Fruit fly (Drosophila melanogaster) whole organism, prepupa: ENCODE measurements around the gene Abl.

ENCODE experiments used
- Blimp-1 ChIP-seq: fragments of 200-800 bp; sonication (Bioruptor generic); optimal IDR thresholded peaks from 3 replicates; lab custom pipeline; 2017; ENCODE audit warnings: missing biosample characterization, missing genetic modification characterization, mild to moderate bottlenecking, moderate library complexity, missing genetic modification reagents
- CG11294 ChIP-seq: fragments of 200-800 bp; sonication (Bioruptor generic); IDR thresholded peaks from 2 replicates; pipeline ENCODE4 v1.3.6; 2022; ENCODE audit warnings: missing biosample characterization, missing genetic modification characterization
- CG11902 ChIP-seq: fragments of 200-800 bp; sonication (Bioruptor generic); optimal IDR thresholded peaks from 3 replicates; lab custom pipeline; 2016; ENCODE audit warnings: missing biosample characterization, missing genetic modification characterization
- CG16779 ChIP-seq: fragments of 200-800 bp; sonication (Bioruptor generic); optimal IDR thresholded peaks from 3 replicates; lab custom pipeline; 2017; ENCODE audit warnings: missing biosample characterization, mild to moderate bottlenecking, missing genetic modification characterization
- CG31627 ChIP-seq: fragments of 200-800 bp; sonication (Bioruptor generic); optimal IDR thresholded peaks from 3 replicates; lab custom pipeline; 2016; ENCODE audit warnings: missing biosample characterization, missing genetic modification characterization
- CG32006 ChIP-seq: fragments of 200-800 bp; sonication (Bioruptor generic); optimal IDR thresholded peaks from 3 replicates; lab custom pipeline; 2017; ENCODE audit warnings: missing biosample characterization, mild to moderate bottlenecking, missing genetic modification characterization
- CG4318 ChIP-seq: fragments of 200-800 bp; sonication (Bioruptor generic); optimal IDR thresholded peaks from 3 replicates; lab custom pipeline; 2017; ENCODE audit warnings: missing biosample characterization, mild to moderate bottlenecking, missing genetic modification characterization
- CG6163 ChIP-seq: fragments of 200-800 bp; sonication (Bioruptor generic); IDR thresholded peaks from 3 replicates; pipeline ENCODE4 v1.3.6; 2022; ENCODE audit warnings: missing biosample characterization, missing genetic modification characterization
- CG6276 ChIP-seq: fragments of 200-800 bp; sonication (Bioruptor generic); optimal IDR thresholded peaks from 2 replicates; lab custom pipeline; 2017; ENCODE audit warnings: missing biosample characterization, mild to moderate bottlenecking, missing genetic modification characterization
- CG6808 ChIP-seq: fragments of 200-800 bp; sonication (Bioruptor generic); optimal IDR thresholded peaks from 3 replicates; lab custom pipeline; 2017; ENCODE audit warnings: missing biosample characterization, missing genetic modification characterization, mild to moderate bottlenecking, moderate library complexity, missing genetic modification reagents
- CG6854 ChIP-seq: fragments of 200-800 bp; sonication (Bioruptor generic); optimal IDR thresholded peaks from 2 replicates; lab custom pipeline; 2017; ENCODE audit warnings: missing biosample characterization, mild to moderate bottlenecking, missing genetic modification characterization
- CG7368 ChIP-seq: fragments of 200-800 bp; sonication (Bioruptor generic); optimal IDR thresholded peaks from 3 replicates; lab custom pipeline; 2016; ENCODE audit warnings: missing biosample characterization, missing genetic modification characterization
- CG8119 ChIP-seq: fragments of 200-800 bp; sonication (Bioruptor generic); IDR thresholded peaks from 3 replicates; pipeline ENCODE4 v1.3.6; 2022; ENCODE audit warnings: missing biosample characterization, missing genetic modification characterization
- CG8319 ChIP-seq: fragments of 200-800 bp; sonication (Bioruptor generic); optimal IDR thresholded peaks from 3 replicates; lab custom pipeline; 2016; ENCODE audit warnings: missing biosample characterization, missing genetic modification characterization
- CG8632 ChIP-seq: fragments of 200-800 bp; sonication (Bioruptor generic); optimal IDR thresholded peaks from 3 replicates; lab custom pipeline; 2016; ENCODE audit warnings: missing biosample characterization, missing genetic modification characterization
- CG9139 ChIP-seq: fragments of 200-800 bp; sonication (Bioruptor generic); optimal IDR thresholded peaks from 3 replicates; lab custom pipeline; 2017; ENCODE audit warnings: missing biosample characterization, mild to moderate bottlenecking, missing genetic modification characterization
- Eip78C ChIP-seq: fragments of 200-800 bp; sonication (Bioruptor generic); peaks from one replicate; lab custom pipeline; 2016; ENCODE audit warnings: missing biosample characterization, missing genetic modification characterization
- Eip93F ChIP-seq: fragments of 200-800 bp; sonication (Bioruptor generic); optimal IDR thresholded peaks from 2 replicates; lab custom pipeline; 2016; ENCODE audit warnings: missing biosample characterization, mild to moderate bottlenecking, missing genetic modification characterization
- Ets96B ChIP-seq: fragments of 200-800 bp; optimal IDR thresholded peaks from 2 replicates; lab custom pipeline; 2019; ENCODE audit warnings: missing biosample characterization, mild to moderate bottlenecking, missing genetic modification characterization, moderate library complexity
- Hr38 ChIP-seq: sonication (Bioruptor generic); optimal IDR thresholded peaks from 2 replicates; lab custom pipeline; 2016; ENCODE audit warnings: missing biosample characterization, missing genetic modification characterization
- Lpt ChIP-seq: fragments of 200-800 bp; sonication (Bioruptor generic); optimal IDR thresholded peaks from 3 replicates; lab custom pipeline; 2016; ENCODE audit warnings: missing biosample characterization, missing genetic modification characterization
- Met ChIP-seq: fragments of 200-800 bp; sonication (Bioruptor generic); optimal IDR thresholded peaks from 3 replicates; lab custom pipeline; 2016; ENCODE audit warnings: missing biosample characterization, missing genetic modification characterization
- OdsH ChIP-seq: fragments of 200-800 bp; sonication (Bioruptor generic); optimal IDR thresholded peaks from 3 replicates; lab custom pipeline; 2016; ENCODE audit warnings: missing biosample characterization, missing genetic modification characterization
- Smox ChIP-seq: fragments of 200-800 bp; sonication (Bioruptor generic); optimal IDR thresholded peaks from 3 replicates; lab custom pipeline; 2016; ENCODE audit warnings: missing biosample characterization, missing genetic modification characterization
- Sox102F ChIP-seq: fragments of 200-800 bp; sonication (Bioruptor generic); optimal IDR thresholded peaks from 2 replicates; lab custom pipeline; 2016; ENCODE audit warnings: missing biosample characterization, mild to moderate bottlenecking, missing genetic modification characterization
- Sox15 ChIP-seq: fragments of 200-800 bp; sonication (Bioruptor generic); optimal IDR thresholded peaks from 3 replicates; lab custom pipeline; 2016; ENCODE audit warnings: missing biosample characterization, missing genetic modification characterization
- achi ChIP-seq: fragments of 200-800 bp; sonication (Bioruptor generic); optimal IDR thresholded peaks from 3 replicates; lab custom pipeline; 2016; ENCODE audit warnings: missing biosample characterization, missing genetic modification characterization
- eg ChIP-seq: fragments of 200-800 bp; sonication (Bioruptor generic); IDR thresholded peaks from 3 replicates; pipeline ENCODE4 v1.3.6; 2022; ENCODE audit warnings: missing biosample characterization, missing genetic modification characterization
- esn ChIP-seq: fragments of 200-800 bp; sonication (Bioruptor generic); optimal IDR thresholded peaks from 2 replicates; lab custom pipeline; 2016; ENCODE audit warnings: missing biosample characterization, mild to moderate bottlenecking, missing genetic modification characterization, moderate library complexity
- fd59A ChIP-seq: fragments of 200-800 bp; sonication (Bioruptor generic); optimal IDR thresholded peaks from 2 replicates; lab custom pipeline; 2017; ENCODE audit warnings: missing biosample characterization, mild to moderate bottlenecking, missing genetic modification characterization, missing genetic modification reagents
- net ChIP-seq: fragments of 200-800 bp; sonication (Bioruptor generic); optimal IDR thresholded peaks from 3 replicates; lab custom pipeline; 2016; ENCODE audit warnings: missing biosample characterization, missing genetic modification characterization
- pdm3 ChIP-seq: fragments of 200-800 bp; sonication (Bioruptor generic); optimal IDR thresholded peaks from 3 replicates; lab custom pipeline; 2016; ENCODE audit warnings: missing biosample characterization, missing genetic modification characterization
- salr ChIP-seq, 2 experiments: fragments of 200-800 bp; sonication (Bioruptor generic); optimal IDR thresholded peaks; 3 replicates each; lab custom pipeline; 2016 to 2018; ENCODE audit warnings: missing biosample characterization in 2 of 2, missing genetic modification characterization in 2 of 2, mild to moderate bottlenecking in 1 of 2
- ss ChIP-seq, 2 experiments: fragments of 200-800 bp; sonication (Bioruptor generic); optimal IDR thresholded peaks; 2 replicates in 1 of 2; 3 replicates in 1 of 2; lab custom pipeline; 2017 to 2018; ENCODE audit warnings: mild to moderate bottlenecking in 2 of 2, missing biosample characterization in 2 of 2, missing genetic modification characterization in 2 of 2, moderate library complexity in 1 of 2
- svp ChIP-seq: fragments of 200-800 bp; sonication (Bioruptor generic); peaks from one replicate; lab custom pipeline; 2016; ENCODE audit warnings: missing biosample characterization, missing genetic modification characterization
- topi ChIP-seq: fragments of 200-800 bp; sonication (Bioruptor generic); optimal IDR thresholded peaks from 3 replicates; lab custom pipeline; 2016; ENCODE audit warnings: missing biosample characterization, missing genetic modification characterization
- vri ChIP-seq: fragments of 200-800 bp; sonication (Bioruptor generic); optimal IDR thresholded peaks from 3 replicates; lab custom pipeline; 2016; ENCODE audit warnings: missing biosample characterization, mild to moderate bottlenecking, missing genetic modification characterization

The Abl gene

DNA sequence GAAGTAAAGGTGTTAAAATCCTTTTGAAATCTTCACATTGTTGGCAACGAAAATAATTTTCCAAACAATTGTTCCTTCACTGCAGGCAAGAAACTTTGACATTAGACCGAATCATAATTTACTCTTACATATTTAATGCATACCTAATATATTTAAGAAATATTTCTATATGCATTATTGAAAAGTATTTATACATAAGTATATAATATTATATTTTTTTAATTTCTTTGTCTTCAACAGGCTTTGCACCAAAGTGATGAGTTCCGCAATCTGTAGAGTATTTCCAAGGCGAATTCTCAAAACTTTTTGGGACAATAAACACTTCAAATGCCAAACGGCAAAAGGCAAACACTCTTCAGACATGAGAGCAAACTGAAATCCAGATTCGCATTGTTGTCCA lies 49.4 kb upstream of the Abl start (continued):
- TF ChIP-seq CG7368 (GFP tag; lab: Kevin White, UChicago) (no peak), CG8119 (GFP tag; lab: Robert Waterston, UW) (peak; percentile 62), Smox (GFP tag; lab: Kevin White, UChicago) (peak; percentile 9), svp (GFP tag; lab: Kevin White, UChicago) (no peak), Sox15 (GFP tag; lab: Kevin White, UChicago) (no peak), net (GFP tag; lab: Kevin White, UChicago) (no peak), Hr38 (GFP tag; lab: Kevin White, UChicago) (no peak), OdsH (peak; percentile 27), fd59A (GFP tag; lab: Kevin White, UChicago) (no peak), vri (no peak), achi (GFP tag; lab: Kevin White, UChicago) (peak; percentile 39)

dm6 chr3L:16695076-16695847 lies 47.6 kb upstream of the Abl start:
- TF ChIP-seq CG6276 (GFP tag; lab: Kevin White, UChicago) (peak; percentile 14), eg (GFP tag; lab: Robert Waterston, UW) (0 out of 3 replicates have a peak, but pooled peaks have one; percentile 16), Eip93F (GFP tag; lab: Kevin White, UChicago) (no peak), fd59A (GFP tag; lab: Kevin White, UChicago) (no peak), achi (GFP tag; lab: Kevin White, UChicago) (no peak), Ets96B (tag; lab: Kevin White, UChicago) (no peak), CG8119 (GFP tag; lab: Robert Waterston, UW) (peak; percentile 39; the same call in 1 of the 3 replicates), OdsH (no peak)

DNA sequence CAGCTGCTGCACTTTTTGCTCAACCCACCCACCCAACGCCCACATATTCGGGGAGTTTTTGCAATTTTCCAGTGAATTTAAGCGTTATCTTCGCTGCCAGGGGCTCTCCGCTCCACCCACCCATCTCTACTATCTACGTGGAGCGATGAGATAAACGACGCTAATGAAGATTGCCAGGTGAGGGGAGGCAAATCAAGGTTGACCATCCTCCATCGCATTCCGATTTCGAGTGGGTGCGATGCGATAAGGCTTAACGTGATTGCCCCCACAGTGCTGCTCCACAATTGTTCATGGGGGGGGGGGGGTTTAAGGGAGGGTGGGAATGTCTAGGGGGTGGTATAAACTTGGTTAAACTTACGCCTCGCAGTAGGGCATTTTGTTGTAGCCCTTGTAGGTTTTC lies 46.2 kb upstream of the Abl start:
- TF ChIP-seq salr (GFP tag; optimal IDR thresholded peaks at IDR 0.05; lab: Kevin White, UChicago) = no peak
- no peak for TF ChIP-seq CG11294 (GFP tag; lab: Robert Waterston, UW)
- TF ChIP-seq Eip93F (GFP tag; lab: Kevin White, UChicago) = peak; percentile 11
- TF ChIP-seq CG8319 = no peak
- no peak for TF ChIP-seq CG8632 (GFP tag; lab: Kevin White, UChicago)
- peak; percentile 51 for TF ChIP-seq vri
- TF ChIP-seq Sox15 (GFP tag; lab: Kevin White, UChicago) = no peak

DNA sequence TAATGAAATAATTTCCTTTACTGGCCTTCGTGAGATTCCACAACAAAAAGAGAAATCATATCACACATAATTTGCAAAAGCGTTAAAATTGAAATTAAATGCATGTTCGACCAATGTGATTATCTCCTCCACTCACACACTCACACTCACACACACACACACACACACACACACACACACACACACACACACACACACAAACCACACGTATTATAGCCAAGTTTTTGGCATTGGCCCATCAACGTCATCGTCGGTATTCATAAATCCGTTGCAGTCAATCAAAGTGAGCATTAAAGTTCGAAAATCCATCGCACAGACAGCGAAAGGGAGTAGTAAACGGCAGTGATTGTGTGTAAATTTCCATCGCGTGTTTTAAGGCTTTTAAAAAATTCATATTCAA lies 42.4 kb upstream of the Abl start:
- TF ChIP-seq esn (GFP tag; lab: Kevin White, UChicago) = no peak
- TF ChIP-seq CG6808 (GFP tag; lab: Kevin White, UChicago) = no peak
- TF ChIP-seq Blimp-1 (GFP tag; lab: Kevin White, UChicago) = no peak
- no peak for TF ChIP-seq Sox102F (GFP tag; lab: Kevin White, UChicago)
- TF ChIP-seq topi (GFP tag; lab: Kevin White, UChicago) = no peak
- no peak for TF ChIP-seq Eip78C
- TF ChIP-seq svp (GFP tag; lab: Kevin White, UChicago) = no peak
- TF ChIP-seq Eip93F (GFP tag; lab: Kevin White, UChicago) = no peak
- TF ChIP-seq net (GFP tag; lab: Kevin White, UChicago) = no peak
- TF ChIP-seq ss (GFP tag; optimal IDR thresholded peaks at IDR 0.05; lab: Kevin White, UChicago) = no peak

DNA sequence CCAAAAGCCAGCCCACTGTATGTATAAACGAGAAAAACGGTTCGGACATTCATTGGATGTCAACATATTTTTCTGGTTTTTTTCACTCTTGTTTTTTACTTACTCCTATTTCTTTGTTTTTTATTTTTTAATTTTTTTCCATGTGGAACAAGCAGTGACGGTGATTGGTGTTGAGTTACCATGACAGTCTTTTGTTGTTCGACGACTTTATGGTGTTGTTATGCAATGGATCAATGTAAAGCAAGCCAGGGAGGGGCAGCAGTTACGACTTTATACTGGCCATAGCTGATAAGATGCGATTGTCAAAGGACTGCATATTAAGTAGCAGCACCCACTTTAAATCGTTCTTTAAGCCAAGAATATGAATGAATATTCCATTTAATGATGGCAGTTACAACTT lies 41.8 kb upstream of the Abl start:
- no peak for TF ChIP-seq CG6163 (GFP tag; lab: Robert Waterston, UW)
- no peak for TF ChIP-seq CG7368 (GFP tag; lab: Kevin White, UChicago)
- TF ChIP-seq Smox (GFP tag; lab: Kevin White, UChicago) = no peak
- peak; percentile 19 for TF ChIP-seq CG6276 (GFP tag; lab: Kevin White, UChicago)
- TF ChIP-seq OdsH = no peak
- peak; percentile 26 for TF ChIP-seq Eip78C
- peak; percentile 4 to 57 for TF ChIP-seq ss (GFP tag; optimal IDR thresholded peaks at IDR 0.05; lab: Kevin White, UChicago)
- TF ChIP-seq CG8119 (GFP tag; lab: Robert Waterston, UW) = no peak

dm6 chr3L:16683007-16683406 lies 35.3 kb upstream of the Abl start:
- peak; percentile 35 for TF ChIP-seq Eip78C
- TF ChIP-seq Met (GFP tag; lab: Kevin White, UChicago) = no peak
- TF ChIP-seq achi (GFP tag; lab: Kevin White, UChicago) = peak; percentile 34
- peak; percentile 70 for TF ChIP-seq CG32006 (GFP tag; lab: Kevin White, UChicago)
- no peak for TF ChIP-seq CG6854 (GFP tag; lab: Kevin White, UChicago)
- TF ChIP-seq CG16779 = no peak
- TF ChIP-seq CG11902 (GFP tag; lab: Kevin White, UChicago) = no peak
- peak; percentile 40; the same call in 1 of the 3 replicates for TF ChIP-seq CG8119 (GFP tag; lab: Robert Waterston, UW)
- peak; percentile 26 for TF ChIP-seq pdm3
- TF ChIP-seq CG31627 (GFP tag; lab: Kevin White, UChicago) = no peak
- peak; percentile 9 for TF ChIP-seq Lpt (GFP tag; lab: Kevin White, UChicago)
- TF ChIP-seq Ets96B (tag; lab: Kevin White, UChicago) = no peak
- no peak for TF ChIP-seq svp (GFP tag; lab: Kevin White, UChicago)
- TF ChIP-seq CG4318 (GFP tag; lab: Kevin White, UChicago) = peak; percentile 17
- no peak for TF ChIP-seq Hr38 (GFP tag; lab: Kevin White, UChicago)
- peak; percentile 9 for TF ChIP-seq OdsH
- no peak for TF ChIP-seq CG9139 (GFP tag; lab: Kevin White, UChicago)
- TF ChIP-seq Sox102F (GFP tag; lab: Kevin White, UChicago) = no peak
